Worm (Caenorhabditis elegans): ENCODE measurements around the gene bus-4.

The bus-4 gene

DNA sequence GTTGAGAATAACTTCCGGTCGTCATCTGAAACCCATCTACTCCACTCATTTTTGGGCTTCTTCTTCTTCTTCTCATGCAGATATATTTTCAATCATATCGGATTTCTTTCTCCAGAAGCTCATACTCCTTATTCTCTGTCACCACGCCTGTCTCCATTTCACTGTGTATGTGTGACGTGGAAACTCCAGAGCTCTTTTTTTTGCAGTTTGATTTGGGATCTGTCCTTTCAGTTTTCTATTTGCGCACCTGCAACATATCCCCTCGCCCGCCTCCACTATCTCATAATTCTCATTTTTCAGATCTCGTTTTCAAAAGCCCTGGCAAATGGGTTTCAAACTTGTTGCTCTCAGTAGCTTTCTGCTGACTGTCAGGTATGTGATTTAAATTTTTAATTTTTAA is 9.4 kb upstream of the bus-4 start, which contains the start of gene kin-36:
Gene kin-36 (plus strand): TSS at position 301 of the 400 bp plus-strand sequence.
- TF ChIP-seq elt-3 (tag; optimal IDR thresholded peaks at IDR 0.05), result no peak
- TF ChIP-seq blmp-1 (tag; optimal IDR thresholded peaks at IDR 0.05), result no peak
- TF ChIP-seq ceh-83 (GFP tag; optimal IDR thresholded peaks at IDR 0.05), result no peak
- TF ChIP-seq nhr-76 (tag; optimal IDR thresholded peaks at IDR 0.05), result no peak
- TF ChIP-seq tbx-8 (GFP tag; optimal IDR thresholded peaks at IDR 0.05), result no peak
- no peak for TF ChIP-seq sptf-1 (tag; optimal IDR thresholded peaks at IDR 0.05)

DNA sequence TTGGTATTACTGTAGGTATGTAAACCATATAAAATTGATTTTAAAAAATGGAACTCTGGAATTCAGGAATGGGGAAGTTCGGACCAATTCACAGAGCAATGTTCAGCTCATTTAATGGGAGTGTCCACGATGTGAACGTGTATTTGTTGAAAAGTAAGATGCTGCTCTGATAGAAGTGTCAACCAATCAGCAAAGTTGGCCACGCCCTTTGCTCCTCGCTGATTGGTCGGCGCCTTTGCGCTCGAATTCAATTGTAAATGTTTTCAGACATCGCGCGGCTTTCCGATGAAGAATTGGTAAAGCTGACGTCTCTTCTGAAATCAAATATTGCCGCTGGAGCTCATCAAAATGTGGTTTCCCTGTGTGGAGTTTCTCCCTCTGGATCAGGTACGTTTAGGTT is 4.9 kb upstream of the bus-4 start:
- TF ChIP-seq blmp-1 (tag; optimal IDR thresholded peaks at IDR 0.05), result no peak
- TF ChIP-seq ham-2 (GFP tag; optimal IDR thresholded peaks at IDR 0.05), result no peak
- no peak for TF ChIP-seq nhr-2 (tag; optimal IDR thresholded peaks at IDR 0.05)
- no peak for TF ChIP-seq sptf-1 (tag; optimal IDR thresholded peaks at IDR 0.05)
- TF ChIP-seq ceh-43 (GFP tag; optimal IDR thresholded peaks at IDR 0.05), result no peak
- TF ChIP-seq M03D4.4 (tag; optimal IDR thresholded peaks at IDR 0.05), result no peak
- TF ChIP-seq drap-1 (GFP tag; optimal IDR thresholded peaks at IDR 0.05), result no peak
- no peak for TF ChIP-seq snpc-4 (tag; optimal IDR thresholded peaks at IDR 0.05)
- TF ChIP-seq ztf-11 (tag; optimal IDR thresholded peaks at IDR 0.05), result no peak
- no peak for TF ChIP-seq nhr-12 (tag; optimal IDR thresholded peaks at IDR 0.05)
- TF ChIP-seq nhr-76 (tag; optimal IDR thresholded peaks at IDR 0.05), result no peak
- TF ChIP-seq hlh-1 (tag; optimal IDR thresholded peaks at IDR 0.05), result no peak
- TF ChIP-seq pha-4 (tag; optimal IDR thresholded peaks at IDR 0.05), result no peak
- TF ChIP-seq mep-1 (tag; optimal IDR thresholded peaks at IDR 0.05), result no peak

DNA sequence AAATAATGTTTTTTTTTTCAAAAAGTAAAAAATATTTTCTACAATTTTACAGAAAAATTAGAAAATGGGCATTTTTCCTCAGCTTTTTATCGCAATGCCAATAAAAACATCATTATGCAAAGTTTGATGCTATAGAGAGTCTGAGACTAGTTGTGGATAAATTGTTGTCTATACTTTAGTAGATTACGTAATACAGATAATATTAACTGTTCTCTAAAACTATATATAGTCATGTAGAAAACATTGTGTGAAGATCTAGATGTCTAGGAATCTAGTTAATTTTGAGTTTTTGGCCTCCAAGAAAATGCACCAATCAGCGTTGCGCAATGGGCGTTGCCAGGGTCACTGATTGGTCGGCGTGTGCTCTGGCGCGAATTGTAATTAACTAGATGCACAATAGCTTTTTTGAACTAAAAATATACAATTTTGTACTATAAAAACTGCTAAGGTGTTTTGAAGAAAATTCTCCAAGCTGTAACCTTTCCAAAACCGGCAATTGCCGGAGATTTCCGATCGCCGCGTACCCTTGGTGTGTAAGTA is 1.7 kb upstream of the bus-4 start:
- TF ChIP-seq ces-1 (GFP tag; optimal IDR thresholded peaks at IDR 0.05), result no peak
- peak; percentile 52 for TF ChIP-seq zip-8 (tag; optimal IDR thresholded peaks at IDR 0.05)

DNA sequence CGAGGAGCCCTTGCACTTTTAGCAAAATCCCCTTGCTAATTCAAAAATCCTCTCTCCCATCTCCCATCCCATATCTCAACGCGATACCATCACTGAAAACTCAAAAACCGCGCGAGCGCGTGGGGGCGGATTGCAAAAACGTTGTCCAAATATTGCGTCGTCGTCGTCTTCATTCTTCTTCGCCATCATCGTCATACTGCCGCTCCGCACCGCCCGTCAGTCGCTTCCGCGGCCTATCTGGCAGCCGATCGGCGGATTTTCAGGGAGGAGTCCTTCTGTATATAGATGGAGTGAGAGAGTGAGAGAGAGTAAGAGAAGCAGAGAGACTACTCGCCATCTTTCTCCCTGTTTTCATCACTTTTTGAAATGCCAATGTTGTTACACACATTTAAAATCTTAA is 1.2 kb upstream of the bus-4 start:
- no peak for TF ChIP-seq drap-1 (GFP tag; optimal IDR thresholded peaks at IDR 0.05)
- peak; percentile 29 for TF ChIP-seq ham-2 (GFP tag; optimal IDR thresholded peaks at IDR 0.05)

DNA sequence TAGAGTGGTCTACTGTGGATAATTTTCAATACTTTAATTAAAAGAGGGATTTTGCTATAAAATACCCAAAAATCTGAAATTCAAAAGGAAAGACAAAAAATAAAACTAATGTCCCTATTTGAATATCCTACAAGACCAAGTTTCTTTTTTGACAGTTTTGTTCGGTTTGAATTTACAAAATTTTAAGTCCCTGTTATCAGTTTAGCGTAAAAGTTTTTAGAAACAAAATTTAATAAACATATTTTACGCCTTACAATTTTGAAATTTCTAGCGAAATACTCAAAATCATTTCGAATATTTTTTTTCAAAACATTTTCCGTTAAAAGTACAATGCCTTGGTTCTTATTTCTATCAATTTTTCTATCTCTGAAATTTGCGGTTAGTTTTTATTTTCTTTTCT is 4.4 kb downstream of the bus-4 start, which contains the start of gene spe-51:
Gene spe-51 (plus strand): TSS at position 301 of the 400 bp plus-strand sequence.
- no peak for TF ChIP-seq unc-62 (GFP tag; optimal IDR thresholded peaks at IDR 0.05)
- TF ChIP-seq mep-1 (tag; optimal IDR thresholded peaks at IDR 0.05), result no peak
- TF ChIP-seq snpc-4 (tag; optimal IDR thresholded peaks at IDR 0.05), result no peak
- no peak for TF ChIP-seq elt-1 (tag; optimal IDR thresholded peaks at IDR 0.05; ENCODE audit: borderline replicate concordance, insufficient read depth)
- TF ChIP-seq pha-4 (tag; optimal IDR thresholded peaks at IDR 0.05), result no peak
- no peak for TF ChIP-seq sem-2 (GFP tag; optimal IDR thresholded peaks at IDR 0.05)
- no peak for TF ChIP-seq ceh-39 (tag; optimal IDR thresholded peaks at IDR 0.05)
- no peak for TF ChIP-seq lin-32 (GFP tag; optimal IDR thresholded peaks at IDR 0.05)
- no peak for TF ChIP-seq lin-13 (tag; optimal IDR thresholded peaks at IDR 0.05)
- TF ChIP-seq ceh-83 (GFP tag; optimal IDR thresholded peaks at IDR 0.05), result no peak
- no peak for TF ChIP-seq nhr-76 (tag; optimal IDR thresholded peaks at IDR 0.05)
- TF ChIP-seq zip-8 (tag; optimal IDR thresholded peaks at IDR 0.05), result no peak
- TF ChIP-seq unc-120 (tag; optimal IDR thresholded peaks at IDR 0.05; ENCODE audit: poor library complexity, severe bottlenecking), result no peak
- TF ChIP-seq ham-2 (GFP tag; optimal IDR thresholded peaks at IDR 0.05), result no peak
- no peak for TF ChIP-seq ztf-11 (tag; optimal IDR thresholded peaks at IDR 0.05)
- TF ChIP-seq nhr-2 (tag; optimal IDR thresholded peaks at IDR 0.05), result no peak
- TF ChIP-seq tbx-8 (GFP tag; optimal IDR thresholded peaks at IDR 0.05), result no peak
- no peak for TF ChIP-seq cnd-1 (tag; optimal IDR thresholded peaks at IDR 0.05)
- TF ChIP-seq elt-3 (tag; optimal IDR thresholded peaks at IDR 0.05), result no peak

DNA sequence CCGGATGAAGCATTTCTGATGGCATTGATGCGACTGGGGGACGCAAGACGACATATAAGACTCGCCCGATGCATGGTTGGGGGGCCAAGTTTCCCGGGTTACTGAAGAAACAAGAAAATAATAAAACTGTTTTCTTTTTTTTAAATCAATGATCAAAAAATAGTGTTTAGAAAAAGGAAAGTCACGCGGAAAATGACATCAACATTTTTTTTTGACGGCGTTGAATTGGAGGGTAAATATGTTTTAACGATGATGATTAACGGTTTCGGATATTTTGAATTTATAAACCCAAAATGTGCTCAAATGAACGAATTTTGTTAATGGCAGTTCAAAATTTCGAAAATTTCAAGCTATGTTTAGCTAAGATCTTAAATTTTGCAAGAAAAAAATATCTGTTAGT is 15.8 kb downstream of the bus-4 start, which contains the start of gene ogdh-1:
Gene ogdh-1 (minus strand): TSS at position 101 of the 400 bp plus-strand sequence.
- TF ChIP-seq nhr-237 (tag; optimal IDR thresholded peaks at IDR 0.05) (no peak), lin-32 (GFP tag; optimal IDR thresholded peaks at IDR 0.05) (no peak), nhr-76 (tag; optimal IDR thresholded peaks at IDR 0.05) (no peak)
